Worm (Caenorhabditis elegans) whole organism, mixed stage, embryonic: Measurements from ENCODE around the gene C05G5.5.

Experiments
- M03D4.4 ChIP-seq: sonication (generic microtip); optimal IDR thresholded peaks from 2 replicates; lab custom pipeline; 2017; ENCODE audit warnings: mild to moderate bottlenecking, missing genetic modification characterization, missing compliant biosample characterization
- bed-3 ChIP-seq: fragments of 200-800 bp; sonication (Bioruptor generic); optimal IDR thresholded peaks from 3 replicates; lab custom pipeline; 2018; ENCODE audit warnings: mild to moderate bottlenecking, missing genetic modification characterization, moderate library complexity, missing compliant biosample characterization
- ceh-83 ChIP-seq: fragments of 200-800 bp; sonication (Bioruptor generic); optimal IDR thresholded peaks from 2 replicates; lab custom pipeline; 2018; ENCODE audit warnings: mild to moderate bottlenecking, missing genetic modification characterization, missing compliant biosample characterization
- ces-1 ChIP-seq: fragments of 150-350 bp; optimal IDR thresholded peaks from 2 replicates; lab custom pipeline; 2014; ENCODE audit warnings: missing biosample characterization, missing genetic modification reagents, missing genetic modification characterization
- drap-1 ChIP-seq: fragments of 200-800 bp; sonication (Bioruptor generic); optimal IDR thresholded peaks from 3 replicates; lab custom pipeline; 2018; ENCODE audit warnings: mild to moderate bottlenecking, missing genetic modification characterization, missing compliant biosample characterization
- elt-1 ChIP-seq: sonication (generic microtip); optimal IDR thresholded peaks from 2 replicates; lab custom pipeline; 2017; ENCODE audit warnings: missing genetic modification characterization, mild to moderate bottlenecking, missing compliant biosample characterization, antibody characterized with exemption, moderate library complexity, borderline replicate concordance; ENCODE audit not compliant: insufficient read depth
- elt-3 ChIP-seq: fragments of 150-350 bp; optimal IDR thresholded peaks from 2 replicates; lab custom pipeline; 2014; ENCODE audit warnings: missing biosample characterization, missing genetic modification characterization
- flh-1 ChIP-seq: fragments of 200-800 bp; sonication (Bioruptor generic); optimal IDR thresholded peaks from 2 replicates; lab custom pipeline; 2018; ENCODE audit warnings: mild to moderate bottlenecking, missing genetic modification characterization, moderate library complexity, missing compliant biosample characterization
- ham-2 ChIP-seq: fragments of 200-800 bp; sonication (Bioruptor generic); optimal IDR thresholded peaks from 2 replicates; lab custom pipeline; 2018; ENCODE audit warnings: mild to moderate bottlenecking, missing genetic modification characterization, missing compliant biosample characterization
- hlh-1 ChIP-seq: fragments of 150-350 bp; optimal IDR thresholded peaks from 2 replicates; lab custom pipeline; 2014; ENCODE audit warnings: missing biosample characterization, missing genetic modification reagents, missing genetic modification characterization
- lin-13 ChIP-seq: fragments of 150-350 bp; optimal IDR thresholded peaks from 2 replicates; lab custom pipeline; 2014; ENCODE audit warnings: missing biosample characterization, missing genetic modification characterization
- lin-32 ChIP-seq: fragments of 200-800 bp; sonication (Bioruptor generic); optimal IDR thresholded peaks from 2 replicates; lab custom pipeline; 2018; ENCODE audit warnings: mild to moderate bottlenecking, missing genetic modification characterization, missing compliant biosample characterization
- lsy-2 ChIP-seq: fragments of 150-350 bp; optimal IDR thresholded peaks from 2 replicates; lab custom pipeline; 2014; ENCODE audit warnings: missing biosample characterization, missing genetic modification characterization
- mab-5 ChIP-seq: fragments of 150-350 bp; optimal IDR thresholded peaks from 2 replicates; lab custom pipeline; 2014; ENCODE audit warnings: missing biosample characterization, missing genetic modification characterization
- mls-2 ChIP-seq: sonication (generic microtip); optimal IDR thresholded peaks from 2 replicates; lab custom pipeline; 2016; ENCODE audit warnings: mild to moderate bottlenecking, missing genetic modification characterization, moderate library complexity, missing compliant biosample characterization
- nhr-12 ChIP-seq: fragments of 150-350 bp; optimal IDR thresholded peaks from 2 replicates; lab custom pipeline; 2014; ENCODE audit warnings: missing biosample characterization, missing genetic modification characterization
- nhr-2 ChIP-seq: fragments of 150-350 bp; optimal IDR thresholded peaks from 2 replicates; lab custom pipeline; 2014; ENCODE audit warnings: missing biosample characterization, missing genetic modification characterization
- nhr-237 ChIP-seq: fragments of 150-350 bp; optimal IDR thresholded peaks from 2 replicates; lab custom pipeline; 2014; ENCODE audit warnings: missing biosample characterization, missing genetic modification characterization
- nhr-28 ChIP-seq: fragments of 150-350 bp; optimal IDR thresholded peaks from 2 replicates; lab custom pipeline; 2014; ENCODE audit warnings: missing biosample characterization, missing genetic modification characterization
- nhr-76 ChIP-seq: sonication (generic microtip); optimal IDR thresholded peaks from 2 replicates; lab custom pipeline; 2017; ENCODE audit warnings: missing biosample characterization, missing genetic modification characterization
- pha-4 ChIP-seq: fragments of 150-350 bp; optimal IDR thresholded peaks from 2 replicates; lab custom pipeline; 2018; ENCODE audit warnings: missing biosample characterization, missing genetic modification reagents, missing genetic modification characterization
- sem-2 ChIP-seq: fragments of 200-800 bp; sonication (Bioruptor generic); optimal IDR thresholded peaks from 2 replicates; lab custom pipeline; 2018; ENCODE audit warnings: mild to moderate bottlenecking, missing genetic modification characterization, missing compliant biosample characterization
- snpc-4 ChIP-seq: fragments of 150-350 bp; optimal IDR thresholded peaks from 2 replicates; lab custom pipeline; 2014; ENCODE audit warnings: missing biosample characterization, missing genetic modification characterization
- tbx-8 ChIP-seq: fragments of 200-800 bp; sonication (Bioruptor generic); optimal IDR thresholded peaks from 2 replicates; lab custom pipeline; 2018; ENCODE audit warnings: mild to moderate bottlenecking, missing genetic modification characterization, moderate library complexity, missing compliant biosample characterization
- unc-120 ChIP-seq: sonication (generic microtip); optimal IDR thresholded peaks from 2 replicates; lab custom pipeline; 2017; ENCODE audit warnings: missing genetic modification characterization, missing compliant biosample characterization; ENCODE audit not compliant: poor library complexity, severe bottlenecking
- unc-62 ChIP-seq: fragments of 150-350 bp; optimal IDR thresholded peaks from 2 replicates; lab custom pipeline; 2014; ENCODE audit warnings: missing biosample characterization, missing genetic modification reagents, missing genetic modification characterization
- zip-8 ChIP-seq: fragments of 150-350 bp; optimal IDR thresholded peaks from 2 replicates; lab custom pipeline; 2014; ENCODE audit warnings: missing biosample characterization, missing genetic modification characterization
- ztf-11 ChIP-seq: fragments of 150-350 bp; optimal IDR thresholded peaks from 2 replicates; lab custom pipeline; 2014; ENCODE audit warnings: missing biosample characterization, missing genetic modification characterization

C05G5.5 gene

DNA sequence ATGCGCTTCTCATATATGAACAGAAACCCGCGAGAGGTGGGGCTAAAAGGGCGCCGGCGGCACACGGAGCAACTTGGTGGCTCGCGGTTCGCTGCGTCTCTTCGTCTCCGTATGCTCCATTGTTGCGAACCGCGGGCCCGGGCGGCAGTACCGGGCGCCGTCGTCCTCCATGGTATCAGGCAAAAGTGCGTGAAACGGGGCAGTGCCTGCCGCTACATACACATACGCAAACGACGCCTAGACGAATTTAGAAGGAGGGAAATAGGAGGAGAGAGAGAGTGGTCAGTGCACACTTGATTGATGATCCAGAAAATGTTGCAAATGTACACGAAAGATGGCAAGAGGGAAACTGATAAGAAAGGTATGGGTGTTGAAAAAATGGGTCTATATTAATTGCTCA is 16.4 kb downstream of the C05G5.5 start:
- TF ChIP-seq nhr-237 (tag; lab: Kevin White, UChicago), result no peak
- no peak for TF ChIP-seq nhr-12 (tag; lab: Kevin White, UChicago)
- TF ChIP-seq hlh-1 (tag; lab: Kevin White, UChicago), result no peak
- no peak for TF ChIP-seq M03D4.4 (tag; lab: Kevin White, UChicago)
- TF ChIP-seq mls-2 (tag; lab: Kevin White, UChicago), result no peak
- TF ChIP-seq ces-1 (GFP tag; lab: Kevin White, UChicago), result no peak
- no peak for TF ChIP-seq mab-5
- no peak for TF ChIP-seq lin-13 (tag; lab: Kevin White, UChicago)
- no peak for TF ChIP-seq elt-1
- TF ChIP-seq flh-1, result no peak
- no peak for TF ChIP-seq lin-32 (GFP tag; lab: Kevin White, UChicago)
- no peak for TF ChIP-seq pha-4
- no peak for TF ChIP-seq ceh-83 (GFP tag; lab: Kevin White, UChicago)
- TF ChIP-seq drap-1 (GFP tag; lab: Kevin White, UChicago), result no peak

DNA sequence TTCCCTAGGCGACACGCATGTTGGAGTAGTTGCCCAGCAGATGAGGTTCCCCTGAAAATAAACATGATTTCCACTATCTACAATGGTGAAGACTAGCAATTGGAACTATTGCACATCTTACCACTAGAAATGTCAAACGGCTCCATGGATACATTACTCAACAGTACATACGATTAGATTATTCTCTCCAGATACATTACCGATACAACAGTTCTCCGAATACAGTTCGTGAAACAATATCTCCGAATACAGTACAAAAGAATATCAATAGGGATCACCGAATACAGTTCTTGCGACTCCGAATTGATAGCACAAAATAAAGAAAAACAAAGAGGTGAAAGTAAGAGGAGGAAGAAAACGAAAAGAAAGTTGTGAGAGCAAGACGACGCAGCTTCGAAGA is 17.1 kb downstream of the C05G5.5 start, which contains the start of gene C05G5.7:
C05G5.7 (minus strand) TSS at position 1 of the 400 bp plus-strand sequence.
- TF ChIP-seq lin-13 (tag; lab: Kevin White, UChicago), result no peak
- TF ChIP-seq flh-1, result no peak
- TF ChIP-seq elt-3 (tag; lab: Kevin White, UChicago), result no peak
- TF ChIP-seq drap-1 (GFP tag; lab: Kevin White, UChicago), result no peak
- TF ChIP-seq ces-1 (GFP tag; lab: Kevin White, UChicago), result no peak
- TF ChIP-seq sem-2 (GFP tag; lab: Kevin White, UChicago), result no peak

DNA sequence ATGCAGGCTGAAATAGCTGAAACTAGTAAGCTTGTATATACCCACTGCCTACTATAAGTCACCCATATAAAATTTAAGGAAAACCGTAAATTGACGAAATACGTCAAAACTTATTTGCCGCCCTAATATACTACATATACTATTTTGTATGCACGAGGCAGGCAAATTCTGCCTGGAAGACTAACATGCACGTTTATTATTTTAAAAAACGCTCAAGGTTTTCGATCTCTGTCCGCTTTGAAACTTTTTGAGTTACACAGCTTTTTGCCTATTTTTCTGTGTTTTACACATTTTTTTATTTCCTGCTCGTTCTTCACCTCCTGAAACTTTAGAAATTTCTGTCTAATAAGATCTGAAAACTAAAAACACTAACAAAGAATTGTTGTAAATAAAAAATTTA is 17.7 kb downstream of the C05G5.5 start:
- TF ChIP-seq lin-32 (GFP tag; lab: Kevin White, UChicago) (no peak), snpc-4 (tag; lab: Kevin White, UChicago) (no peak), zip-8 (no peak), nhr-76 (tag; lab: Kevin White, UChicago) (no peak), ces-1 (GFP tag; lab: Kevin White, UChicago) (no peak), nhr-2 (tag; lab: Kevin White, UChicago) (no peak), nhr-28 (no peak), unc-120 (tag; lab: Kevin White, UChicago) (no peak), lin-13 (tag; lab: Kevin White, UChicago) (no peak), elt-1 (no peak), ztf-11 (tag; lab: Kevin White, UChicago) (no peak), mls-2 (tag; lab: Kevin White, UChicago) (no peak), nhr-237 (tag; lab: Kevin White, UChicago) (no peak), M03D4.4 (tag; lab: Kevin White, UChicago) (no peak), elt-3 (tag; lab: Kevin White, UChicago) (no peak), flh-1 (no peak), unc-62 (GFP tag; lab: Kevin White, UChicago) (no peak)

DNA sequence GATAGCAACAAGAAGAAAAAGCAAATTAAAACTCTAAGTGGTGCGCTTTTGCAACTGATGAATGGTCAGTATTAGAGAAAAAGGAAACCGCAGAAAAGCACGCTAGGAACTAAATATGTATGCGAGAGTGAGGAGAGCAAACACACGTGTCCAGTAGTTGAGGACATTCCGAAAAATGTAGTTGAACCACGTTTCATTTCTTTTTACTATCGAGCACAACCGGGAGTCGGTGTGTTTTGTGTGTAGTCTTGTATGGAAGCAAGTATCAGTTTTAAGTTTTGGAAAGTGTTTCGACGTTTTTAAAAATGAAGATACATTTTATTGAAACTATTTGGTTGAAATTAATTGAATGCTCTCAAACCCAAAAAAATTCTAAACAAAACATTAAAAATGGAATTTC is 20.9 kb downstream of the C05G5.5 start, which contains the start of gene C05G5.1:
C05G5.1 (minus strand) TSS at position 101 of the 400 bp plus-strand sequence.
- TF ChIP-seq nhr-76 (tag; lab: Kevin White, UChicago), result no peak
- TF ChIP-seq drap-1 (GFP tag; lab: Kevin White, UChicago), result no peak
- TF ChIP-seq lin-32 (GFP tag; lab: Kevin White, UChicago), result no peak
- no peak for TF ChIP-seq ham-2 (GFP tag; lab: Kevin White, UChicago)
- no peak for TF ChIP-seq bed-3 (GFP tag; lab: Kevin White, UChicago)
- no peak for TF ChIP-seq tbx-8
- no peak for TF ChIP-seq elt-3 (tag; lab: Kevin White, UChicago)
- TF ChIP-seq nhr-237 (tag; lab: Kevin White, UChicago), result no peak
- no peak for TF ChIP-seq unc-120 (tag; lab: Kevin White, UChicago)

DNA sequence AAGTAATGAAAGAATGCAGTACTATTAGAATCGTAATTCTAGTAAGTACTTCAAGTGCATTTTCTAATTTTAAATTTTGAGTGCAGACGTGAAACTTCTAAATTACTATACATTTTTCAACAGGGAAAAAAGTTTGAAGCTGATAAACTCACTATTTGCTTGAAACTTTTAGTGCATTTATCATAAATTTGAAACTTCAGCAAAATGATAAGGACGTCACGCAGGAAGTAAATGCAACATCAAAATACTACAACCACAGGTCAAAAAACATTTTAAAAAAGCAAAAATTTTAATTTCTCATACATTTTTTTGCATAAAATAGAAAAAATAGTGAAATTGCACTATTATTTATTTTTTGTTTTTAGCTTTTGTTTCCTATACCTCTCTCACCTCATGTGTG is 21.5 kb downstream of the C05G5.5 start:
- no peak for TF ChIP-seq unc-62 (GFP tag; lab: Kevin White, UChicago)
- TF ChIP-seq tbx-8, result no peak
- TF ChIP-seq nhr-76 (tag; lab: Kevin White, UChicago), result no peak
- no peak for TF ChIP-seq nhr-237 (tag; lab: Kevin White, UChicago)
- TF ChIP-seq lin-32 (GFP tag; lab: Kevin White, UChicago), result no peak
- no peak for TF ChIP-seq flh-1
- TF ChIP-seq lsy-2 (tag; lab: Kevin White, UChicago), result no peak
- no peak for TF ChIP-seq mab-5
- TF ChIP-seq ztf-11 (tag; lab: Kevin White, UChicago), result no peak
